Worm (Caenorhabditis elegans): ENCODE data around the gene sir-2.2.

DNA sequence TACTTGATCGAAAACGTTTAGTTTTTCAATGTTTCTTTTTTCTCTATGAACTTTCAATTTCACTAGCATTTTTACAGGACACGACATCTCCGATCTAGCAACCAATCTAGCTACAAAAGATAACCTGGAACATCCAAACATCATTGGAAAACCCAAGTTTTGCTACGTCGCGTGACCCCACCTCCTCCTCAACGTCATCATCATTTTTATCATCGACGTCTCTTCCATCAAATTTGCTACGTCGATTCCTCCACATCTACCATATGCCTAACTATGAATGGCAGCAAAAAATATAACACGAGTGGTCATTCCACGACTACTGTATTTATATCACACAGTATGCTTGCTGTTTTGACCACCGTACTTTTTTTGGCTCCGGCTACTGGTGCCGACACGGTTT is 5.0 kb upstream of the sir-2.2 start, which contains the start of gene F46G10.2:
- no peak for TF ChIP-seq rpc-1 (optimal IDR thresholded peaks at IDR 0.05)
- TF ChIP-seq rpc-1 (tag; optimal IDR thresholded peaks at IDR 0.05) = no peak
- no peak for TF ChIP-seq Y95B8A.8 (GFP tag; IDR thresholded peaks at IDR 0.05)
- no peak for TF ChIP-seq lag-1 (GFP tag; IDR thresholded peaks at IDR 0.05)
- TF ChIP-seq him-1 (tag; optimal IDR thresholded peaks at IDR 0.05) = no peak
- TF ChIP-seq B0336.3 (GFP tag; IDR thresholded peaks at IDR 0.05) = no peak
- TF ChIP-seq ama-1 (optimal IDR thresholded peaks at IDR 0.05) = no peak
- TF ChIP-seq ama-1 (GFP tag; optimal IDR thresholded peaks at IDR 0.05) = no peak
- TF ChIP-seq F49E8.2 (tag; optimal IDR thresholded peaks at IDR 0.05; ENCODE audit: insufficient read depth) = no peak
- no peak for TF ChIP-seq C17E4.6 (GFP tag; IDR thresholded peaks at IDR 0.05)
- no peak for TF ChIP-seq unc-62 (GFP tag; optimal IDR thresholded peaks at IDR 0.05)
- TF ChIP-seq F23B12.7 (tag; optimal IDR thresholded peaks at IDR 0.05; ENCODE audit: insufficient read depth) = no peak

All from whole organism, young adult.